Fruit fly (Drosophila melanogaster) whole organism, embryonic: ENCODE measurements around the gene CG32137.

Experiments
- Bdp1 ChIP-seq: fragments of 200-800 bp; sonication (Bioruptor generic); optimal IDR thresholded peaks from 3 replicates; lab custom pipeline; 2016; ENCODE audit warnings: missing biosample characterization, missing genetic modification characterization
- CG10147 ChIP-seq: fragments of 200-800 bp; sonication (Bioruptor generic); optimal IDR thresholded peaks from 2 replicates; lab custom pipeline; 2019; ENCODE audit warnings: missing biosample characterization, mild to moderate bottlenecking, missing genetic modification characterization, moderate library complexity
- CG10565 ChIP-seq: fragments of 200-800 bp; sonication (Bioruptor generic); optimal IDR thresholded peaks from 3 replicates; lab custom pipeline; 2016; ENCODE audit warnings: missing biosample characterization, mild to moderate bottlenecking, missing genetic modification characterization
- CG11398 ChIP-seq: fragments of 200-800 bp; sonication (Bioruptor generic); optimal IDR thresholded peaks from 2 replicates; lab custom pipeline; 2016; ENCODE audit warnings: missing biosample characterization, missing genetic modification characterization
- CG11560 ChIP-seq: fragments of 200-800 bp; sonication (Bioruptor generic); IDR thresholded peaks from 3 replicates; pipeline ENCODE4 v1.3.6; 2022; ENCODE audit warnings: missing biosample characterization, missing genetic modification characterization
- CG11723 ChIP-seq: fragments of 200-800 bp; sonication (Bioruptor generic); optimal IDR thresholded peaks from 2 replicates; lab custom pipeline; 2017; ENCODE audit warnings: missing biosample characterization, mild to moderate bottlenecking, missing genetic modification characterization
- CG12071 ChIP-seq: fragments of 200-800 bp; sonication (Bioruptor generic); optimal IDR thresholded peaks from 3 replicates; lab custom pipeline; 2018; ENCODE audit warnings: missing biosample characterization, mild to moderate bottlenecking, missing genetic modification characterization
- CG12744 ChIP-seq: fragments of 200-800 bp; sonication (Bioruptor generic); optimal IDR thresholded peaks from 2 replicates; lab custom pipeline; 2016; ENCODE audit warnings: missing biosample characterization, missing genetic modification characterization
- CG12942 ChIP-seq: fragments of 200-800 bp; sonication (Bioruptor generic); optimal IDR thresholded peaks from 3 replicates; lab custom pipeline; 2016; ENCODE audit warnings: missing biosample characterization, missing genetic modification characterization
- CG14014 ChIP-seq: fragments of 200-800 bp; sonication (Bioruptor generic); IDR thresholded peaks from 2 replicates; pipeline ENCODE4 v1.3.6; 2022; ENCODE audit warnings: missing biosample characterization, missing genetic modification characterization
- CG15073 ChIP-seq: fragments of 200-800 bp; sonication (Bioruptor generic); optimal IDR thresholded peaks from 2 replicates; lab custom pipeline; 2016; ENCODE audit warnings: missing biosample characterization, missing genetic modification characterization
- CG17186 ChIP-seq: fragments of 200-800 bp; sonication (Bioruptor generic); optimal IDR thresholded peaks from 3 replicates; lab custom pipeline; 2017; ENCODE audit warnings: missing biosample characterization, missing genetic modification reagents, missing genetic modification characterization
- CG17361 ChIP-seq: fragments of 200-800 bp; sonication (Bioruptor generic); IDR thresholded peaks from 3 replicates; pipeline ENCODE4 v1.3.6; 2022; ENCODE audit warnings: missing biosample characterization, missing genetic modification characterization
- CG1832 ChIP-seq: fragments of 200-800 bp; sonication (Bioruptor generic); optimal IDR thresholded peaks from 2 replicates; lab custom pipeline; 2017; ENCODE audit warnings: missing biosample characterization, mild to moderate bottlenecking, missing genetic modification characterization, inconsistent platforms
- CG2199 ChIP-seq: fragments of 200-800 bp; sonication (Bioruptor generic); IDR thresholded peaks from 3 replicates; pipeline ENCODE4 v1.3.6; 2022; ENCODE audit warnings: missing biosample characterization, missing genetic modification characterization
- CG34224 ChIP-seq: fragments of 200-800 bp; sonication (Bioruptor generic); IDR thresholded peaks from 3 replicates; pipeline ENCODE4 v1.3.6; 2022; ENCODE audit warnings: missing biosample characterization, missing genetic modification characterization; ENCODE audit not compliant: partially characterized antibody
- CG34376 ChIP-seq: fragments of 200-800 bp; sonication (Bioruptor generic); optimal IDR thresholded peaks from 2 replicates; lab custom pipeline; 2018; ENCODE audit warnings: missing biosample characterization, mild to moderate bottlenecking, missing genetic modification characterization
- CG3726 ChIP-seq: fragments of 200-800 bp; sonication (Bioruptor generic); IDR thresholded peaks from 3 replicates; pipeline ENCODE4, ENCODE4 v1.3.6; 2022; ENCODE audit warnings: missing biosample characterization, missing genetic modification characterization
- CG3838 ChIP-seq: fragments of 200-800 bp; sonication (Bioruptor generic); optimal IDR thresholded peaks from 3 replicates; lab custom pipeline; 2016; ENCODE audit warnings: missing biosample characterization, missing genetic modification characterization
- CG3847 ChIP-seq: fragments of 200-800 bp; sonication (Bioruptor generic); IDR thresholded peaks from 2 replicates; pipeline ENCODE4 v1.3.6; 2022; ENCODE audit warnings: missing biosample characterization, missing genetic modification characterization
- CG4328 ChIP-seq: fragments of 200-800 bp; sonication (Bioruptor generic); optimal IDR thresholded peaks from 3 replicates; lab custom pipeline; 2017; ENCODE audit warnings: missing biosample characterization, missing genetic modification reagents, missing genetic modification characterization
- CG4404 ChIP-seq: fragments of 200-800 bp; sonication (Bioruptor generic); IDR thresholded peaks from 2 replicates; pipeline ENCODE4 v1.3.6; 2022; ENCODE audit warnings: missing biosample characterization, missing genetic modification characterization
- CG6689 ChIP-seq: fragments of 200-800 bp; sonication (Bioruptor generic); IDR thresholded peaks from 2 replicates; pipeline ENCODE4 v1.3.6; 2022; ENCODE audit warnings: missing biosample characterization, missing genetic modification characterization
- CG6813 ChIP-seq: fragments of 200-800 bp; sonication (Bioruptor generic); optimal IDR thresholded peaks from 2 replicates; lab custom pipeline; 2017; ENCODE audit warnings: missing biosample characterization, missing genetic modification characterization, mild to moderate bottlenecking, moderate library complexity, missing genetic modification reagents
- Dip2 ChIP-seq: fragments of 200-800 bp; sonication (Bioruptor generic); IDR thresholded peaks from 2 replicates; pipeline ENCODE4 v1.3.6; 2022; ENCODE audit warnings: missing biosample characterization, missing genetic modification characterization
- H15 ChIP-seq: fragments of 200-800 bp; sonication (Bioruptor generic); IDR thresholded peaks from 3 replicates; pipeline ENCODE4 v1.3.6; 2022; ENCODE audit warnings: missing biosample characterization, missing genetic modification characterization
- HLH3B ChIP-seq: fragments of 200-800 bp; sonication (Bioruptor generic); IDR thresholded peaks from 2 replicates; pipeline ENCODE4 v1.3.6; 2022; ENCODE audit warnings: missing biosample characterization, missing genetic modification characterization
- Hr78 ChIP-seq, 2 experiments: fragments of 200-800 bp in 1 of 2; fragments of >200 bp in 1 of 2; sonication (Bioruptor generic) in 1 of 2; optimal IDR thresholded peaks; 2 replicates each; lab custom pipeline; 2017 to 2019; ENCODE audit warnings: missing biosample characterization in 2 of 2, missing genetic modification characterization in 2 of 2, mild to moderate bottlenecking in 1 of 2, moderate library complexity in 1 of 2
- MESR4 ChIP-seq: fragments of 200-800 bp; sonication (Bioruptor generic); optimal IDR thresholded peaks from 2 replicates; lab custom pipeline; 2018; ENCODE audit warnings: missing biosample characterization, mild to moderate bottlenecking, missing genetic modification characterization, moderate library complexity
- Max ChIP-seq: fragments of 200-800 bp; sonication (Bioruptor generic); optimal IDR thresholded peaks from 2 replicates; lab custom pipeline; 2016; ENCODE audit warnings: missing biosample characterization, mild to moderate bottlenecking, missing genetic modification characterization
- Sox102F ChIP-seq: fragments of 200-800 bp; sonication (Bioruptor generic); optimal IDR thresholded peaks from 2 replicates; lab custom pipeline; 2018; ENCODE audit warnings: missing biosample characterization, mild to moderate bottlenecking, missing genetic modification characterization, moderate library complexity
- Taf1 ChIP-seq: fragments of 200-800 bp; sonication (Bioruptor generic); IDR thresholded peaks from 2 replicates; pipeline ENCODE4 v1.3.6; 2022; ENCODE audit warnings: missing biosample characterization, missing genetic modification characterization
- Trl ChIP-seq, 3 experiments: fragments of >200 bp in 2 of 3; fragments of 200-800 bp in 1 of 3; sonication (Bioruptor generic) in 1 of 3; optimal IDR thresholded peaks; 2 replicates in 1 of 3; 3 replicates in 2 of 3; lab custom pipeline; 2016 to 2017; ENCODE audit warnings: missing biosample characterization in 1 of 3, missing genetic modification characterization in 1 of 3
- Xrp1 ChIP-seq: fragments of 200-800 bp; sonication (Bioruptor generic); IDR thresholded peaks from 2 replicates; pipeline ENCODE4 v1.3.6; 2022; ENCODE audit warnings: missing biosample characterization, missing genetic modification characterization
- YL-1 ChIP-seq: fragments of 200-800 bp; sonication (Bioruptor generic); optimal IDR thresholded peaks from 3 replicates; lab custom pipeline; 2017; ENCODE audit warnings: missing biosample characterization, mild to moderate bottlenecking, missing genetic modification characterization
- abd-A ChIP-seq: fragments of 200-800 bp; sonication (Bioruptor generic); optimal IDR thresholded peaks from 3 replicates; lab custom pipeline; 2019; ENCODE audit warnings: missing biosample characterization, mild to moderate bottlenecking, missing genetic modification characterization, moderate library complexity
- bigmax ChIP-seq: fragments of 200-800 bp; sonication (Bioruptor generic); optimal IDR thresholded peaks from 2 replicates; lab custom pipeline; 2018; ENCODE audit warnings: missing biosample characterization, mild to moderate bottlenecking, missing genetic modification characterization
- crc ChIP-seq: fragments of 200-800 bp; sonication (Bioruptor generic); optimal IDR thresholded peaks from 2 replicates; lab custom pipeline; 2016; ENCODE audit warnings: missing biosample characterization, missing genetic modification characterization
- crp ChIP-seq, 2 experiments: fragments of 200-800 bp; sonication (Bioruptor generic); optimal IDR thresholded peaks; 2 replicates in 1 of 2; 3 replicates in 1 of 2; lab custom pipeline; 2017; ENCODE audit warnings: missing biosample characterization in 2 of 2, missing genetic modification characterization in 2 of 2, mild to moderate bottlenecking in 1 of 2, moderate library complexity in 1 of 2
- grn ChIP-seq: fragments of 200-800 bp; sonication (Bioruptor generic); optimal IDR thresholded peaks from 3 replicates; lab custom pipeline; 2017; ENCODE audit warnings: missing biosample characterization, missing genetic modification characterization
- gsb-n ChIP-seq: fragments of 200-800 bp; sonication (Bioruptor generic); optimal IDR thresholded peaks from 3 replicates; lab custom pipeline; 2018; ENCODE audit warnings: missing biosample characterization, mild to moderate bottlenecking, missing genetic modification characterization
- ind ChIP-seq: fragments of 200-800 bp; sonication (Bioruptor generic); optimal IDR thresholded peaks from 3 replicates; lab custom pipeline; 2016; ENCODE audit warnings: missing biosample characterization, missing genetic modification characterization
- nau ChIP-seq: fragments of 200-800 bp; sonication (Bioruptor generic); optimal IDR thresholded peaks from 3 replicates; lab custom pipeline; 2017; ENCODE audit warnings: missing biosample characterization, mild to moderate bottlenecking, missing genetic modification characterization, missing genetic modification reagents
- pita ChIP-seq: fragments of 200-800 bp; sonication (Bioruptor generic); optimal IDR thresholded peaks from 2 replicates; lab custom pipeline; 2017; ENCODE audit warnings: missing biosample characterization, mild to moderate bottlenecking, missing genetic modification characterization
- ro ChIP-seq: fragments of 200-800 bp; sonication (Bioruptor generic); IDR thresholded peaks from 2 replicates; pipeline ENCODE4 v1.3.6; 2022; ENCODE audit warnings: missing biosample characterization, missing genetic modification characterization
- sima ChIP-seq: fragments of 200-800 bp; sonication (Bioruptor generic); optimal IDR thresholded peaks from 2 replicates; lab custom pipeline; 2016; ENCODE audit warnings: missing biosample characterization, missing genetic modification characterization
- sna ChIP-seq: fragments of 200-800 bp; sonication (Bioruptor generic); IDR thresholded peaks from 2 replicates; pipeline ENCODE4 v1.3.6; 2022; ENCODE audit warnings: missing biosample characterization, missing genetic modification characterization; ENCODE audit not compliant: partially characterized antibody
- vfl ChIP-seq: fragments of 200-800 bp; sonication (Bioruptor generic); optimal IDR thresholded peaks from 2 replicates; lab custom pipeline; 2016; ENCODE audit warnings: missing biosample characterization, missing genetic modification characterization
- vvl ChIP-seq: fragments of 200-800 bp; sonication (Bioruptor generic); IDR thresholded peaks from 2 replicates; pipeline ENCODE4 v1.3.6; 2022; ENCODE audit warnings: missing biosample characterization, missing genetic modification characterization

The CG32137 gene

dm6 chr3L:13928769-13929594 lies 10.1 kb upstream of the CG32137 start, which contains the start of the genes CG8833 and DCTN1-p150 (continued):
- TF ChIP-seq ind (GFP tag; lab: Kevin White, UChicago): peak; percentile 48
- TF ChIP-seq Bdp1: no peak
- TF ChIP-seq grn (GFP tag; lab: Kevin White, UChicago): no peak
- TF ChIP-seq gsb-n (tag; lab: Kevin White, UChicago): peak; percentile 14
- TF ChIP-seq CG2199 (GFP tag; lab: Robert Waterston, UW): no peak
- peak; percentile 39; the same call in 1 of the 2 replicates for TF ChIP-seq CG3847 (GFP tag; lab: Robert Waterston, UW)
- no peak for TF ChIP-seq crc (GFP tag; lab: Kevin White, UChicago)
- TF ChIP-seq vvl (GFP tag; lab: Robert Waterston, UW): no peak; the same call in 1 of the 2 replicates
- TF ChIP-seq Dip2 (GFP tag; lab: Robert Waterston, UW): no peak
- no peak for TF ChIP-seq ro (GFP tag; lab: Robert Waterston, UW)
- TF ChIP-seq CG10565 (GFP tag; lab: Kevin White, UChicago): no peak
- no peak for TF ChIP-seq CG1832 (GFP tag; lab: Kevin White, UChicago)
- TF ChIP-seq CG3726: no peak
- peak; percentile 51; the same call in 1 of the 2 replicates for TF ChIP-seq CG14014 (GFP tag; lab: Robert Waterston, UW)
- no peak for TF ChIP-seq CG11398 (GFP tag; lab: Kevin White, UChicago)
- peak; percentile 28 for TF ChIP-seq CG12942 (GFP tag; lab: Kevin White, UChicago)
- 0 out of 2 replicates have a peak, but pooled peaks have one; percentile 16 for TF ChIP-seq Xrp1 (GFP tag; lab: Robert Waterston, UW)
- no peak for TF ChIP-seq H15 (GFP tag; lab: Robert Waterston, UW)
- no peak for TF ChIP-seq CG6813 (GFP tag; lab: Kevin White, UChicago)
- TF ChIP-seq sima (GFP tag; lab: Kevin White, UChicago): no peak
- TF ChIP-seq CG17186: no peak
- TF ChIP-seq Hr78 (GFP tag; optimal IDR thresholded peaks at IDR 0.05; lab: Kevin White, UChicago): no peak
- TF ChIP-seq CG4404 (GFP tag; lab: Robert Waterston, UW): no peak
- TF ChIP-seq CG11560: no peak
- no peak for TF ChIP-seq CG3838
- TF ChIP-seq MESR4: peak; percentile 64
- TF ChIP-seq YL-1 (GFP tag; lab: Kevin White, UChicago): peak; percentile 27
- no peak for TF ChIP-seq CG11723 (GFP tag; lab: Kevin White, UChicago)
- peak; percentile 33 to 85 for TF ChIP-seq crp (GFP tag; optimal IDR thresholded peaks at IDR 0.05; lab: Kevin White, UChicago)
- TF ChIP-seq abd-A (tag; lab: Kevin White, UChicago): no peak
- no peak for TF ChIP-seq sna (GFP tag; lab: Robert Waterston, UW)
- peak; percentile 72 for TF ChIP-seq CG17361
- TF ChIP-seq Sox102F (GFP tag; lab: Kevin White, UChicago): no peak
- no peak for TF ChIP-seq vfl (GFP tag; lab: Kevin White, UChicago)
- TF ChIP-seq CG10147 (GFP tag; lab: Kevin White, UChicago): no peak
- no peak for TF ChIP-seq Max (GFP tag; lab: Kevin White, UChicago)
- TF ChIP-seq CG4328 (GFP tag; lab: Kevin White, UChicago): no peak
- peak; percentile 10; the same call in 1 of the 2 replicates for TF ChIP-seq CG6689 (GFP tag; lab: Robert Waterston, UW)
- TF ChIP-seq CG12744 (GFP tag; lab: Kevin White, UChicago): no peak
- TF ChIP-seq Taf1 (GFP tag; lab: Robert Waterston, UW): no peak
- TF ChIP-seq nau (GFP tag; lab: Kevin White, UChicago): no peak
- no peak for TF ChIP-seq pita (GFP tag; lab: Kevin White, UChicago)
- TF ChIP-seq bigmax: no peak
- no peak for TF ChIP-seq CG34224 (GFP tag; lab: Robert Waterston, UW)
- no peak for TF ChIP-seq CG12071
- no peak for TF ChIP-seq Trl (optimal IDR thresholded peaks at IDR 0.05; lab: Kevin White, UChicago)
- TF ChIP-seq Trl (GFP tag; optimal IDR thresholded peaks at IDR 0.05; lab: Kevin White, UChicago): peak; percentile 10
- TF ChIP-seq CG34376: no peak
- no peak for TF ChIP-seq CG15073
- peak; percentile 19; the same call in 1 of the 2 replicates for TF ChIP-seq HLH3B (GFP tag; lab: Robert Waterston, UW)
